Fruit fly (Drosophila melanogaster): ENCODE results near the gene CG7900.
"Not testable (repeated sequence)": the region's sequence is repeated elsewhere in the genome, so short reads cannot be mapped to it uniquely, and the experiment has no call there.

dm6 chr3R:8049373-8049772 is 44.6 kb upstream of the CG7900 start, which contains the start of gene CG43061:
- not testable (repeated sequence) for TF ChIP-seq bab1 (GFP tag; optimal IDR thresholded peaks at IDR 0.05); CG11617 (GFP tag; optimal IDR thresholded peaks at IDR 0.05); cic (GFP tag; optimal IDR thresholded peaks at IDR 0.05); Clk (GFP tag; optimal IDR thresholded peaks at IDR 0.05); CG5204 (GFP tag; optimal IDR thresholded peaks at IDR 0.05); cnc (optimal IDR thresholded peaks at IDR 0.05); kay (GFP tag; ENCODE audit: borderline replicate concordance)
